Worm (Caenorhabditis elegans): Measurements from ENCODE around the gene T04H1.13.

- no peak for TF ChIP-seq zag-1 (tag; optimal IDR thresholded peaks at IDR 0.05)
- TF ChIP-seq lin-13 (GFP tag; optimal IDR thresholded peaks at IDR 0.05) = no peak
- TF ChIP-seq ama-1 (optimal IDR thresholded peaks at IDR 0.05) = no peak
- TF ChIP-seq ztf-11 (tag; optimal IDR thresholded peaks at IDR 0.05) = no peak
- TF ChIP-seq nhr-11 (tag; optimal IDR thresholded peaks at IDR 0.05) = no peak
- no peak for TF ChIP-seq ZK546.5 (tag; optimal IDR thresholded peaks at IDR 0.05)
- no peak for TF ChIP-seq nhr-25 (tag; optimal IDR thresholded peaks at IDR 0.05)
- TF ChIP-seq dmd-4 (tag; optimal IDR thresholded peaks at IDR 0.05) = no peak
These were observed 11.6 kb upstream of the T04H1.13 start, which contains the start of gene ugt-55 for ce11 chrV:12256398-12256797.
